Worm (Caenorhabditis elegans): ENCODE data around the gene hint-3.

- TF ChIP-seq nfya-1 (tag; optimal IDR thresholded peaks at IDR 0.05) (no peak), ets-4 (tag; optimal IDR thresholded peaks at IDR 0.05) (no peak), K02D7.2 (tag; optimal IDR thresholded peaks at IDR 0.05) (no peak)
Measured at ce11 chrV:7749708-7750107, 10.6 kb upstream of the hint-3 start.
